Fruit fly (Drosophila melanogaster) whole organism, wandering third instar larva: ENCODE results near the gene nom.

Experiments used
- CG32264 ChIP-seq: fragments of 200-800 bp; sonication (Bioruptor generic); optimal IDR thresholded peaks from 2 replicates; lab custom pipeline; 2016; ENCODE audit warnings: missing biosample characterization, missing genetic modification characterization
- CG9705 ChIP-seq: fragments of 200-800 bp; sonication (Bioruptor generic); optimal IDR thresholded peaks from 2 replicates; lab custom pipeline; 2018; ENCODE audit warnings: missing biosample characterization, mild to moderate bottlenecking, missing genetic modification characterization
- CrebA ChIP-seq: fragments of 200-800 bp; sonication (Bioruptor generic); optimal IDR thresholded peaks from 2 replicates; lab custom pipeline; 2016; ENCODE audit warnings: missing biosample characterization, mild to moderate bottlenecking, missing genetic modification characterization, borderline replicate concordance
- Dfd ChIP-seq: fragments of >200 bp; optimal IDR thresholded peaks from 2 replicates; lab custom pipeline; 2017; ENCODE audit warnings: missing biosample characterization, missing genetic modification characterization
- HLH106 ChIP-seq: fragments of 200-800 bp; optimal IDR thresholded peaks from 3 replicates; lab custom pipeline; 2019; ENCODE audit warnings: missing biosample characterization, mild to moderate bottlenecking, missing genetic modification characterization, moderate library complexity
- Hnf4 ChIP-seq: fragments of 200-800 bp; sonication (Bioruptor generic); optimal IDR thresholded peaks from 2 replicates; lab custom pipeline; 2016; ENCODE audit warnings: missing biosample characterization, mild to moderate bottlenecking, missing genetic modification characterization
- Hr78 ChIP-seq: fragments of >200 bp; optimal IDR thresholded peaks from 2 replicates; lab custom pipeline; 2017; ENCODE audit warnings: missing biosample characterization, missing genetic modification characterization
- Jra ChIP-seq: sonication (Bioruptor generic); optimal IDR thresholded peaks from 2 replicates; lab custom pipeline; 2016; ENCODE audit warnings: missing biosample characterization, missing genetic modification characterization
- Mio ChIP-seq: sonication (Bioruptor generic); optimal IDR thresholded peaks from 2 replicates; lab custom pipeline; 2016; ENCODE audit warnings: missing biosample characterization, missing genetic modification characterization
- N ChIP-seq: fragments of >200 bp; optimal IDR thresholded peaks from 2 replicates; lab custom pipeline; 2018; ENCODE audit warnings: missing biosample characterization, missing external identifiers, missing genetic modification characterization
- OdsH ChIP-seq: fragments of 200-800 bp; sonication (Bioruptor generic); optimal IDR thresholded peaks from 2 replicates; lab custom pipeline; 2016; ENCODE audit warnings: missing biosample characterization, mild to moderate bottlenecking, missing genetic modification characterization
- Rel ChIP-seq, 2 experiments: fragments of 200-800 bp; sonication (Bioruptor generic) in 1 of 2; optimal IDR thresholded peaks; 2 replicates in 1 of 2; 3 replicates in 1 of 2; lab custom pipeline; 2016 to 2019; ENCODE audit warnings: mild to moderate bottlenecking in 2 of 2, missing biosample characterization in 2 of 2, missing genetic modification characterization in 2 of 2, moderate library complexity in 1 of 2
- Vsx2 ChIP-seq: fragments of 200-300, 225-300 bp; sonication (Bioruptor generic); optimal IDR thresholded peaks from 2 replicates; lab custom pipeline; 2018; ENCODE audit warnings: missing biosample characterization, missing genetic modification characterization; ENCODE audit not compliant: partially characterized antibody
- brk ChIP-seq: fragments of 200-800 bp; sonication (Bioruptor generic); optimal IDR thresholded peaks from 2 replicates; lab custom pipeline; 2016; ENCODE audit warnings: missing biosample characterization, mild to moderate bottlenecking, missing genetic modification characterization
- dl ChIP-seq, 2 experiments: fragments of 175-275, 200-275 bp in 1 of 2; fragments of 200-275 bp in 1 of 2; sonication (Bioruptor generic); optimal IDR thresholded peaks; lab custom pipeline; 2018; ENCODE audit warnings: mild to moderate bottlenecking in 2 of 2, missing biosample characterization in 2 of 2, missing genetic modification characterization in 2 of 2, moderate library complexity in 2 of 2; ENCODE audit not compliant: partially characterized antibody in 2 of 2, insufficient read depth in 1 of 2
- dsf ChIP-seq: sonication (Bioruptor generic); optimal IDR thresholded peaks from 2 replicates; lab custom pipeline; 2016; ENCODE audit warnings: missing biosample characterization, missing genetic modification characterization, borderline replicate concordance
- foxo ChIP-seq, 2 experiments: fragments of 200-800 bp; sonication (Bioruptor generic); optimal IDR thresholded peaks; 2 replicates in 1 of 2; 3 replicates in 1 of 2; lab custom pipeline; 2016 to 2017; ENCODE audit warnings: missing biosample characterization in 2 of 2, missing genetic modification characterization in 2 of 2
- fru ChIP-seq: fragments of 200-800 bp; sonication (Bioruptor generic); optimal IDR thresholded peaks from 3 replicates; lab custom pipeline; 2016; ENCODE audit warnings: missing biosample characterization, mild to moderate bottlenecking, missing genetic modification characterization
- psq ChIP-seq: fragments of 200-800 bp; sonication (Bioruptor generic); optimal IDR thresholded peaks from 3 replicates; lab custom pipeline; 2017; ENCODE audit warnings: missing biosample characterization, mild to moderate bottlenecking, missing genetic modification characterization, moderate library complexity
- rgr ChIP-seq: fragments of 200-800 bp; sonication (Bioruptor generic); optimal IDR thresholded peaks from 3 replicates; lab custom pipeline; 2016; ENCODE audit warnings: missing biosample characterization, mild to moderate bottlenecking, missing genetic modification characterization
- sage ChIP-seq: fragments of 200-800 bp; sonication (Bioruptor generic); optimal IDR thresholded peaks from 2 replicates; lab custom pipeline; 2016; ENCODE audit warnings: missing biosample characterization, mild to moderate bottlenecking, missing genetic modification characterization
- sv ChIP-seq: fragments of 200-800 bp; sonication (Bioruptor generic); optimal IDR thresholded peaks from 3 replicates; lab custom pipeline; 2016; ENCODE audit warnings: missing biosample characterization, missing genetic modification characterization
- usp ChIP-seq: fragments of >200 bp; optimal IDR thresholded peaks from 2 replicates; lab custom pipeline; 2017; ENCODE audit warnings: missing biosample characterization, missing genetic modification characterization

Gene nom

dm6 chr3R:8769094-8769493 lies 46.1 kb downstream of the nom start, which contains the start of gene CG8236:
Gene CG8236 (plus strand): TSS chr3R:8769394.
- TF ChIP-seq N (GFP tag; lab: Kevin White, UChicago) (no peak), Dfd (no peak), Mio (GFP tag; lab: Kevin White, UChicago) (no peak), Vsx2 (no peak), psq (GFP tag; lab: Kevin White, UChicago) (no peak), fru (GFP tag; lab: Kevin White, UChicago) (no peak), Rel (GFP tag; optimal IDR thresholded peaks at IDR 0.05; lab: Kevin White, UChicago) (no peak), Rel (tag; optimal IDR thresholded peaks at IDR 0.05; lab: Kevin White, UChicago) (no peak), Hr78 (no peak), OdsH (GFP tag; lab: Kevin White, UChicago) (no peak), sv (no peak), foxo (GFP tag; optimal IDR thresholded peaks at IDR 0.05; lab: Kevin White, UChicago) (no peak), HLH106 (tag; lab: Kevin White, UChicago) (no peak)
- TF ChIP-seq, all 38 proteins: peak for 0

dm6 chr3R:8772591-8772990 lies 49.6 kb downstream of the nom start, which contains the start of gene CG13318:
Gene CG13318 (minus strand): TSS chr3R:8772691.
- TF ChIP-seq usp (GFP tag; lab: Kevin White, UChicago) = no peak
- TF ChIP-seq, all 38 proteins: peak for 0

- TF ChIP-seq CrebA (GFP tag; lab: Kevin White, UChicago) (no peak), psq (GFP tag; lab: Kevin White, UChicago) (no peak), OdsH (GFP tag; lab: Kevin White, UChicago) (no peak), brk (GFP tag; lab: Kevin White, UChicago) (no peak), CG9705 (GFP tag; lab: Kevin White, UChicago) (no peak), Jra (GFP tag; lab: Kevin White, UChicago) (no peak), Hr78 (no peak), sv (no peak), rgr (no peak), dl (GFP tag; optimal IDR thresholded peaks at IDR 0.05; lab: Kevin White, UChicago; ENCODE audit: insufficient read depth in 1 of 2, partially characterized antibody in 2 of 2) (no peak), HLH106 (tag; lab: Kevin White, UChicago) (no peak), N (GFP tag; lab: Kevin White, UChicago) (no peak), CG32264 (GFP tag; lab: Kevin White, UChicago) (no peak), Dfd (no peak), foxo (GFP tag; optimal IDR thresholded peaks at IDR 0.05; lab: Kevin White, UChicago) (no peak), Hnf4 (GFP tag; lab: Kevin White, UChicago) (no peak), sage (GFP tag; lab: Kevin White, UChicago) (no peak), usp (GFP tag; lab: Kevin White, UChicago) (no peak), dsf (GFP tag; lab: Kevin White, UChicago) (no peak)
Observed at dm6 chr3R:8773135-8773534, 50.2 kb downstream of the nom start, which contains the start of gene CG34301. Gene CG34301 (plus strand): TSS chr3R:8773435.
